Worm (Caenorhabditis elegans): ENCODE data around the gene ZC395.4.
A peak's percentile ranks its signal among the peaks of the same experiment; 100 is the strongest.

Gene ZC395.4

DNA sequence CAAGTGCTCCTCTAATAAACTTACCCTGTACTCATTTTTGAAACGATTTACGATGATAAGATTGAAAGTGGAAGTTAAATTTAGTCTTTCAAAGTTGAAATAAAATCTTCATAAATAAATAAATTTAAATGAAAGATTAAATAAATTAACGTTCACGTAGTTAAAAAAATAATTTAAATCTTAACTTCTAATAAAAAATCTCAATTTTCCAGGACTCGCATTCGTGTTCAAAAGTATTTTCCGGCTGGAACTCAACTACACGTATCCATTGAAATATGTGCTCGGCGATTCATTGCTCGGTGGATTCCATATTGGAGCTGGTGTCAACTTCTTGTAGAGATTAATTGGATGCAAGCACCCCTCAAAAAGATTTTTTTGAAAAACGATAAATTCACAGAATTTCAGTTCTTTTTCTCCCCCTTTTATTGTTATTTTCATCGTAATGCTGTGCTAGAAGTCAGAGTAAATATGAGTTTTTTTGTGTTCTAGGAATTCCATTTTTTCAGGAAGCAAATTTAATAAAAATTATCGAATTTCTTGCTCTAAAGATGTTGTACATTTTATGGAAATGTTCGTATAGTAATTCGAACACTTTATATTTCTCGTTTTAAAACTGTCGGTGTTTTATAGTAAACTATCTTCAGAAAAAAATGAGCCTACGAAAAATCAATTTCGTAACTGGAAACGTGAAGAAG lies 6.5 kb upstream of the ZC395.4 start, which contains the start of the genes C34E10.9 and hap-1:
TSS of gene C34E10.9 (minus strand) at position 101 of the 695 bp plus-strand sequence.
TSS of gene hap-1 (plus strand) at position 645 of the 695 bp plus-strand sequence.
- no peak for TF ChIP-seq D1046.2 (GFP tag; IDR thresholded peaks at IDR 0.05)
- TF ChIP-seq nhr-237 (tag; optimal IDR thresholded peaks at IDR 0.05) = no peak
- no peak for TF ChIP-seq ctbp-1 (GFP tag; IDR thresholded peaks at IDR 0.05)
- no peak for TF ChIP-seq daf-16 (GFP tag; optimal IDR thresholded peaks at IDR 0.05)
- no peak for TF ChIP-seq daf-16 (tag; optimal IDR thresholded peaks at IDR 0.05)
- no peak for TF ChIP-seq ces-1 (GFP tag; optimal IDR thresholded peaks at IDR 0.05)
- TF ChIP-seq Y105C5A.15 (GFP tag; IDR thresholded peaks at IDR 0.05) = no peak
- TF ChIP-seq nhr-6 (tag; optimal IDR thresholded peaks at IDR 0.05) = no peak
- TF ChIP-seq zfp-3 (GFP tag; conservative IDR thresholded peaks at IDR 0.05) = no peak
- TF ChIP-seq nhr-11 (tag; optimal IDR thresholded peaks at IDR 0.05) = no peak
- TF ChIP-seq lin-29 (GFP tag; IDR thresholded peaks at IDR 0.05) = no peak
- no peak for TF ChIP-seq Y48G9A.11 (GFP tag; IDR thresholded peaks at IDR 0.05)
- no peak for TF ChIP-seq lsy-2 (tag; optimal IDR thresholded peaks at IDR 0.05)
- TF ChIP-seq skn-1 (tag; optimal IDR thresholded peaks at IDR 0.05) = no peak
- TF ChIP-seq ZK337.2 (GFP tag; IDR thresholded peaks at IDR 0.05) = no peak
- no peak for TF ChIP-seq gei-8 (GFP tag; optimal IDR thresholded peaks at IDR 0.05)

DNA sequence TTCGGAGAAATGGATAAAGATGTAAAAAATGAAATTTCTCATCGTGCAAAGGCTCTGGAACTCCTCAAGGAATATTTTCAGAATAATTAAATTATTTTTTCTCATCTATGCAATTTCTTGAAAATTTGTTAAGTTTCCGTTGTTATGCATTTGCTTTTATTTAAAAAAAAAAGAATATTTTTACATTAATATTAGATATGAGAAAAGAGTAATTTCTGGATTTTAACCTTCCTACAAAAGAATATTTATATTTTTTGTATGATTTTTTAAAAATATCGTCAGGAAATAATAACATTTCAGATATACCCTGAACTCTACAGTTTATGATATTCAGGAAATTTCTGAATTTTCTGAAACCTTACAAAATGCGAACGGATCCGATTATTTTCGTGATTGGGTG lies 5.1 kb upstream of the ZC395.4 start, which contains the start of gene gro-1:
TSS of gene gro-1 (plus strand) at position 301 of the 400 bp plus-strand sequence.
- TF ChIP-seq Y5F2A.4 (GFP tag; optimal IDR thresholded peaks at IDR 0.05) (no peak), F44E2.7 (GFP tag; IDR thresholded peaks at IDR 0.05) (no peak), rbr-2 (tag; optimal IDR thresholded peaks at IDR 0.05) (no peak), unc-62 (GFP tag; optimal IDR thresholded peaks at IDR 0.05 in 1 of 2) (peak in 1 of 2 experiments; percentile 17), unc-62 (tag; optimal IDR thresholded peaks at IDR 0.05) (no peak), php-3 (GFP tag; IDR thresholded peaks at IDR 0.05) (no peak), mxl-2 (GFP tag; conservative IDR thresholded peaks at IDR 0.05) (no peak)

DNA sequence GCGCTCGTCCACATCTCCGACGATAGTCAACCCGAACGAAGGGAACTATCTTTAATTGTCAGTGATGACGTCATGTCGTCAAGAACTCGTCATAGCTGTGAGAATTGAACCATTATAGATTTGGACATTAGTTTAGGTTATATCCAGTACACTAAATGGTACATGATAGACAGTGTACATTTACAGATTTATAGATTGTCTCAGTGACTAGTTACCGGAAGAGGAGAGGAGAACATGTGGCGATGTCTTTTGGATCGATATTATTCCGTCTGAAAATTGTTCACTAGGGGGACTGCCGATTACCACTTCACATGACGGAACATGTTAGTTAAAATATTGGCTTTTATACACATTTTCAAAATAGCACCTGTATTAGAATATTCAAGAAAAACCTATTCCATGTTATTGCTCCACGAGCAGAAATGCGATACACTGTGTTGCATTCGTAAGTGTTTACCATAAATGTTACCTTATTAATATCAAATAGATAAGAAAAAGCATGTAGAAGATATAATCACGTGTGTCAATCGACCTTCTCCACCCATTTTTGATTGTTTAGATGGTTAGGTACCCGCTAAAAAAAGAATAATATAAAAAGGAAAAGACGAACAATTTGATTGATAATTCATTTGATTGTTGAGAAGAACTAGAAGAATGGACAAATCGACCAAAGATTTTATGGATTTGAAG lies 2.6 kb upstream of the ZC395.4 start, which contains the start of gene ZC395.5:
TSS of gene ZC395.5 (plus strand) at position 632 of the 690 bp plus-strand sequence.
- TF ChIP-seq spr-3 (GFP tag; optimal IDR thresholded peaks at IDR 0.05) (no peak), pqm-1 (tag; optimal IDR thresholded peaks at IDR 0.05) (peak; percentile 54), dve-1 (tag; optimal IDR thresholded peaks at IDR 0.05; ENCODE audit: insufficient read depth) (peak; percentile 81), ceh-20 (GFP tag; IDR thresholded peaks at IDR 0.05) (no peak), dmd-6 (GFP tag; IDR thresholded peaks at IDR 0.05) (no peak; the same call in 1 of the 2 replicates), mdl-1 (tag; optimal IDR thresholded peaks at IDR 0.05) (peak in 1 of 2 experiments; percentile 27), nhr-25 (tag; optimal IDR thresholded peaks at IDR 0.05; ENCODE audit: borderline replicate concordance, insufficient read depth) (no peak), zfp-3 (GFP tag; conservative IDR thresholded peaks at IDR 0.05) (no peak), egl-27 (tag; optimal IDR thresholded peaks at IDR 0.05) (no peak), attf-4 (tag; optimal IDR thresholded peaks at IDR 0.05) (no peak), hlh-11 (tag; optimal IDR thresholded peaks at IDR 0.05) (peak; percentile 23), mep-1 (tag; optimal IDR thresholded peaks at IDR 0.05) (no peak), nhr-28 (tag; optimal IDR thresholded peaks at IDR 0.05) (peak; percentile 12), lin-15B (tag; optimal IDR thresholded peaks at IDR 0.05) (no peak), ces-1 (GFP tag; optimal IDR thresholded peaks at IDR 0.05) (no peak), php-3 (GFP tag; IDR thresholded peaks at IDR 0.05) (0 out of 2 replicates have a peak, but pooled peaks have one; percentile 44), T20F7.1 (GFP tag; optimal IDR thresholded peaks at IDR 0.05) (peak; percentile 10), arid-1 (GFP tag; conservative IDR thresholded peaks at IDR 0.05) (no peak), nhr-10 (tag; optimal IDR thresholded peaks at IDR 0.05) (no peak), hif-1 (tag; optimal IDR thresholded peaks at IDR 0.05) (no peak), daf-16 (GFP tag; optimal IDR thresholded peaks at IDR 0.05) (no peak), daf-16 (tag; optimal IDR thresholded peaks at IDR 0.05) (peak; percentile 96), unc-62 (GFP tag; optimal IDR thresholded peaks at IDR 0.05 in 1 of 2) (peak in 1 of 2 experiments; percentile 86), unc-62 (tag; optimal IDR thresholded peaks at IDR 0.05) (no peak)
